Fruit fly (Drosophila melanogaster) Kc167 (cell line): ENCODE results near the gene btd.

Source experiments
- h ChIP-seq: fragments of >200 bp; optimal IDR thresholded peaks from 3 replicates; lab custom pipeline; 2018; ENCODE audit warnings: missing external identifiers
- insv ChIP-seq: fragments of >200 bp; optimal IDR thresholded peaks from 3 replicates; lab custom pipeline; 2018; ENCODE audit warnings: missing external identifiers
- psq ChIP-seq: fragments of >200 bp; optimal IDR thresholded peaks from 2 replicates; lab custom pipeline; 2017; ENCODE audit warnings: missing external identifiers
- ttk ChIP-seq: sonication (Bioruptor generic); optimal IDR thresholded peaks from 2 replicates; lab custom pipeline; 2017; ENCODE audit warnings: missing external identifiers

- TF ChIP-seq psq (lab: Kevin White, UChicago) (no peak), h (lab: Kevin White, UChicago) (no peak), ttk (no peak), insv (lab: Kevin White, UChicago) (no peak)
Measured at dm6 chrX:9650757-9651594, 43.0 kb upstream of the btd start.
